Worm (Caenorhabditis elegans) whole organism, L4/young adult: ENCODE data around the gene cls-3.

Source experiments
- W03F9.2 ChIP-seq: fragments of 150-350 bp; optimal IDR thresholded peaks from 2 replicates; lab custom pipeline; 2014; ENCODE audit warnings: missing biosample characterization, missing genetic modification characterization
- dao-5 ChIP-seq: sonication (generic microtip); optimal IDR thresholded peaks from 2 replicates; lab custom pipeline; 2016; ENCODE audit warnings: missing genotype, missing genetic modification characterization, moderate library complexity, missing compliant biosample characterization
- him-1 ChIP-seq: sonication (generic microtip); optimal IDR thresholded peaks from 2 replicates; lab custom pipeline; 2016; ENCODE audit warnings: missing genotype, missing genetic modification reagents, missing genetic modification characterization, missing compliant biosample characterization

ce11 chrIII:9138601-9139000 is 52.3 kb downstream of the cls-3 start, which contains the start of gene ZK512.7:
- TF ChIP-seq dao-5 (tag; lab: Kevin White, UChicago) (no peak), W03F9.2 (tag; lab: Kevin White, UChicago) (no peak), him-1 (tag; lab: Kevin White, UChicago) (no peak)
